Fruit fly (Drosophila melanogaster) whole organism, embryonic: ENCODE results near the gene Twdlalpha.

ENCODE experiments used
- BEAF-32 ChIP-seq: fragments of 200-800 bp; sonication (Bioruptor generic); optimal IDR thresholded peaks from 3 replicates; lab custom pipeline; 2017; ENCODE audit warnings: missing biosample characterization, missing genetic modification characterization, mild to moderate bottlenecking, moderate library complexity, missing genetic modification reagents
- CG11504 ChIP-seq: fragments of 200-800 bp; sonication (Bioruptor generic); optimal IDR thresholded peaks from 3 replicates; lab custom pipeline; 2019; ENCODE audit warnings: missing biosample characterization, mild to moderate bottlenecking, missing genetic modification characterization, moderate library complexity
- CG11560 ChIP-seq: fragments of 200-800 bp; sonication (Bioruptor generic); IDR thresholded peaks from 3 replicates; pipeline ENCODE4 v1.3.6; 2022; ENCODE audit warnings: missing biosample characterization, missing genetic modification characterization
- CG12659 ChIP-seq: fragments of 200-800 bp; sonication (Bioruptor generic); optimal IDR thresholded peaks from 3 replicates; lab custom pipeline; 2017; ENCODE audit warnings: mild to moderate bottlenecking, missing biosample characterization, missing genetic modification reagents, missing genetic modification characterization
- CG14710 ChIP-seq: fragments of 200-800 bp; sonication (Bioruptor generic); optimal IDR thresholded peaks from 3 replicates; lab custom pipeline; 2019; ENCODE audit warnings: missing biosample characterization, mild to moderate bottlenecking, missing genetic modification characterization, moderate library complexity
- CG16813 ChIP-seq: fragments of 200-800 bp; sonication (Bioruptor generic); IDR thresholded peaks from 3 replicates; pipeline ENCODE4 v1.3.6; 2022; ENCODE audit warnings: missing biosample characterization, missing genetic modification characterization; ENCODE audit not compliant: partially characterized antibody
- CG16863 ChIP-seq: fragments of 200-800 bp; sonication (Bioruptor generic); optimal IDR thresholded peaks from 3 replicates; lab custom pipeline; 2016; ENCODE audit warnings: missing biosample characterization, missing genetic modification characterization
- CG17359 ChIP-seq: fragments of 200-800 bp; sonication (Bioruptor generic); optimal IDR thresholded peaks from 3 replicates; lab custom pipeline; 2018; ENCODE audit warnings: missing biosample characterization, mild to moderate bottlenecking, missing genetic modification characterization, moderate library complexity
- CG17385 ChIP-seq: fragments of 200-800 bp; sonication (Bioruptor generic); optimal IDR thresholded peaks from 3 replicates; lab custom pipeline; 2018; ENCODE audit warnings: missing biosample characterization, mild to moderate bottlenecking, missing genetic modification characterization
- CG2712 ChIP-seq: fragments of 200-800 bp; optimal IDR thresholded peaks from 3 replicates; lab custom pipeline; 2019; ENCODE audit warnings: missing biosample characterization, mild to moderate bottlenecking, missing genetic modification characterization, moderate library complexity
- CG30431 ChIP-seq: fragments of 200-800 bp; sonication (Bioruptor generic); optimal IDR thresholded peaks from 2 replicates; lab custom pipeline; 2017; ENCODE audit warnings: missing biosample characterization, missing genetic modification characterization
- CG31365 ChIP-seq: fragments of 200-800 bp; sonication (Bioruptor generic); optimal IDR thresholded peaks from 2 replicates; lab custom pipeline; 2018; ENCODE audit warnings: missing biosample characterization, mild to moderate bottlenecking, missing genetic modification characterization
- CG3281 ChIP-seq: fragments of 200-800 bp; sonication (Bioruptor generic); optimal IDR thresholded peaks from 3 replicates; lab custom pipeline; 2017; ENCODE audit warnings: missing biosample characterization, mild to moderate bottlenecking, missing genetic modification characterization
- CG33557 ChIP-seq: fragments of 200-800 bp; sonication (Bioruptor generic); optimal IDR thresholded peaks from 2 replicates; lab custom pipeline; 2019; ENCODE audit warnings: missing biosample characterization, mild to moderate bottlenecking, missing genetic modification characterization, moderate library complexity
- CG6254 ChIP-seq: fragments of 200-800 bp; sonication (Bioruptor generic); optimal IDR thresholded peaks from 3 replicates; lab custom pipeline; 2017; ENCODE audit warnings: mild to moderate bottlenecking, missing biosample characterization, missing genetic modification reagents, missing genetic modification characterization
- CG8290 ChIP-seq, 3 experiments: fragments of 200-800 bp; sonication (Bioruptor generic); optimal IDR thresholded peaks; 2 replicates each; lab custom pipeline; 2016 to 2019; ENCODE audit warnings: missing biosample characterization in 3 of 3, missing genetic modification characterization in 3 of 3, mild to moderate bottlenecking in 2 of 3, moderate library complexity in 1 of 3
- CG9797 ChIP-seq: fragments of 200-800 bp; sonication (Bioruptor generic); optimal IDR thresholded peaks from 3 replicates; lab custom pipeline; 2018; ENCODE audit warnings: missing biosample characterization, mild to moderate bottlenecking, missing genetic modification characterization
- Dp ChIP-seq: fragments of 200-800 bp; sonication (Bioruptor generic); optimal IDR thresholded peaks from 2 replicates; lab custom pipeline; 2018; ENCODE audit warnings: missing biosample characterization, mild to moderate bottlenecking, missing genetic modification characterization, moderate library complexity
- Ets65A ChIP-seq: fragments of 200-800 bp; sonication (Bioruptor generic); peaks from one replicate; lab custom pipeline; 2016; ENCODE audit warnings: missing biosample characterization, missing genetic modification characterization
- Ets97D ChIP-seq: fragments of 200-800 bp; sonication (Bioruptor generic); optimal IDR thresholded peaks from 3 replicates; lab custom pipeline; 2016; ENCODE audit warnings: missing biosample characterization, missing genetic modification characterization
- HmgD ChIP-seq: fragments of 200-800 bp; sonication (Bioruptor generic); optimal IDR thresholded peaks from 3 replicates; lab custom pipeline; 2016; ENCODE audit warnings: missing biosample characterization, missing genetic modification characterization
- Hsf ChIP-seq: fragments of 200-800 bp; sonication (Bioruptor generic); optimal IDR thresholded peaks from 3 replicates; lab custom pipeline; 2016; ENCODE audit warnings: missing biosample characterization, missing genetic modification characterization
- Lhr ChIP-seq: fragments of 200-800 bp; sonication (Bioruptor generic); optimal IDR thresholded peaks from 3 replicates; lab custom pipeline; 2017; ENCODE audit warnings: mild to moderate bottlenecking, missing biosample characterization, missing genetic modification reagents, missing genetic modification characterization
- Med ChIP-seq: fragments of 200-800 bp; sonication (Bioruptor generic); peaks from one replicate; lab custom pipeline; 2016; ENCODE audit warnings: missing biosample characterization, missing genetic modification characterization, mild to moderate bottlenecking, inconsistent platforms, moderate library complexity
- Rfx ChIP-seq: fragments of 200-800 bp; sonication (Bioruptor generic); IDR thresholded peaks from 2 replicates; pipeline ENCODE4 v1.3.6; 2022; ENCODE audit warnings: missing biosample characterization, missing genetic modification characterization
- Sox102F ChIP-seq: fragments of 200-800 bp; sonication (Bioruptor generic); optimal IDR thresholded peaks from 2 replicates; lab custom pipeline; 2018; ENCODE audit warnings: missing biosample characterization, mild to moderate bottlenecking, missing genetic modification characterization, moderate library complexity
- abd-A ChIP-seq: fragments of 200-800 bp; sonication (Bioruptor generic); optimal IDR thresholded peaks from 3 replicates; lab custom pipeline; 2019; ENCODE audit warnings: missing biosample characterization, mild to moderate bottlenecking, missing genetic modification characterization, moderate library complexity
- chinmo ChIP-seq: fragments of 200-800 bp; sonication (Bioruptor generic); IDR thresholded peaks from 4 replicates; pipeline ENCODE4 v1.3.6; 2022; ENCODE audit warnings: missing biosample characterization, missing genetic modification characterization; ENCODE audit not compliant: partially characterized antibody
- dm ChIP-seq: fragments of 200-800 bp; sonication (Bioruptor generic); optimal IDR thresholded peaks from 3 replicates; lab custom pipeline; 2016; ENCODE audit warnings: missing biosample characterization, missing genetic modification characterization
- ewg ChIP-seq: fragments of 200-800 bp; sonication (Bioruptor generic); optimal IDR thresholded peaks from 3 replicates; lab custom pipeline; 2017; ENCODE audit warnings: mild to moderate bottlenecking, missing biosample characterization, missing genetic modification reagents, missing genetic modification characterization
- gce ChIP-seq: fragments of 200-800 bp; sonication (Bioruptor generic); IDR thresholded peaks from 3 replicates; pipeline ENCODE4 v1.3.6; 2022; ENCODE audit warnings: missing biosample characterization, missing genetic modification characterization
- grau ChIP-seq: fragments of 200-800 bp; optimal IDR thresholded peaks from 3 replicates; lab custom pipeline; 2019; ENCODE audit warnings: missing biosample characterization, mild to moderate bottlenecking, missing genetic modification characterization, moderate library complexity
- gsb-n ChIP-seq: fragments of 200-800 bp; sonication (Bioruptor generic); optimal IDR thresholded peaks from 3 replicates; lab custom pipeline; 2018; ENCODE audit warnings: missing biosample characterization, mild to moderate bottlenecking, missing genetic modification characterization
- jigr1 ChIP-seq: fragments of 200-800 bp; sonication (Bioruptor generic); IDR thresholded peaks from 3 replicates; pipeline ENCODE4 v1.3.6; 2022; ENCODE audit warnings: missing biosample characterization, missing genetic modification characterization
- mam ChIP-seq: fragments of 200-800 bp; sonication (Bioruptor generic); optimal IDR thresholded peaks from 3 replicates; lab custom pipeline; 2016; ENCODE audit warnings: missing biosample characterization, missing genetic modification characterization
- nmo ChIP-seq: fragments of 200-800 bp; sonication (Bioruptor generic); optimal IDR thresholded peaks from 2 replicates; lab custom pipeline; 2018; ENCODE audit warnings: missing biosample characterization, mild to moderate bottlenecking, missing genetic modification characterization, moderate library complexity
- pfk ChIP-seq: fragments of 200-800 bp; sonication (Bioruptor generic); optimal IDR thresholded peaks from 2 replicates; lab custom pipeline; 2018; ENCODE audit warnings: missing biosample characterization, mild to moderate bottlenecking, missing genetic modification characterization, moderate library complexity
- pho ChIP-seq: fragments of 200-800 bp; sonication (Bioruptor generic); optimal IDR thresholded peaks from 2 replicates; lab custom pipeline; 2016; ENCODE audit warnings: missing biosample characterization, missing genetic modification characterization
- psq ChIP-seq: fragments of 200-800 bp; sonication (Bioruptor generic); optimal IDR thresholded peaks from 2 replicates; lab custom pipeline; 2017; ENCODE audit warnings: missing biosample characterization, missing genetic modification characterization
- row ChIP-seq: fragments of 200-800 bp; sonication (Bioruptor generic); IDR thresholded peaks from 3 replicates; pipeline ENCODE4 v1.3.6; 2022; ENCODE audit warnings: missing biosample characterization, missing genetic modification characterization
- sens ChIP-seq: fragments of 200-800 bp; sonication (Bioruptor generic); peaks from one replicate; lab custom pipeline; 2016; ENCODE audit warnings: missing biosample characterization, missing genetic modification characterization
- sna ChIP-seq: fragments of 200-800 bp; sonication (Bioruptor generic); IDR thresholded peaks from 2 replicates; pipeline ENCODE4 v1.3.6; 2022; ENCODE audit warnings: missing biosample characterization, missing genetic modification characterization; ENCODE audit not compliant: partially characterized antibody
- ssp ChIP-seq: fragments of 200-800 bp; sonication (Bioruptor generic); IDR thresholded peaks from 2 replicates; pipeline ENCODE4 v1.3.6; 2022; ENCODE audit warnings: missing biosample characterization, missing genetic modification characterization
- tll ChIP-seq, 2 experiments: fragments of 200-800 bp in 1 of 2; fragments of >200 bp in 1 of 2; sonication (Bioruptor generic) in 1 of 2; optimal IDR thresholded peaks; 2 replicates each; lab custom pipeline; 2017 to 2019; ENCODE audit warnings: missing biosample characterization in 2 of 2, missing genetic modification characterization in 2 of 2, mild to moderate bottlenecking in 1 of 2, moderate library complexity in 1 of 2
- trem ChIP-seq: fragments of 200-800 bp; optimal IDR thresholded peaks from 3 replicates; lab custom pipeline; 2019; ENCODE audit warnings: missing biosample characterization, mild to moderate bottlenecking, missing genetic modification characterization, moderate library complexity
- wdn ChIP-seq: fragments of 200-800 bp; sonication (Bioruptor generic); IDR thresholded peaks from 2 replicates; pipeline ENCODE4 v1.3.6; 2022; ENCODE audit warnings: missing biosample characterization, missing genetic modification characterization
- zen2 ChIP-seq: fragments of 200-800 bp; sonication (Bioruptor generic); IDR thresholded peaks from 3 replicates; pipeline ENCODE4 v1.3.6; 2022; ENCODE audit warnings: missing biosample characterization, missing genetic modification characterization; ENCODE audit not compliant: partially characterized antibody

Gene Twdlalpha

DNA sequence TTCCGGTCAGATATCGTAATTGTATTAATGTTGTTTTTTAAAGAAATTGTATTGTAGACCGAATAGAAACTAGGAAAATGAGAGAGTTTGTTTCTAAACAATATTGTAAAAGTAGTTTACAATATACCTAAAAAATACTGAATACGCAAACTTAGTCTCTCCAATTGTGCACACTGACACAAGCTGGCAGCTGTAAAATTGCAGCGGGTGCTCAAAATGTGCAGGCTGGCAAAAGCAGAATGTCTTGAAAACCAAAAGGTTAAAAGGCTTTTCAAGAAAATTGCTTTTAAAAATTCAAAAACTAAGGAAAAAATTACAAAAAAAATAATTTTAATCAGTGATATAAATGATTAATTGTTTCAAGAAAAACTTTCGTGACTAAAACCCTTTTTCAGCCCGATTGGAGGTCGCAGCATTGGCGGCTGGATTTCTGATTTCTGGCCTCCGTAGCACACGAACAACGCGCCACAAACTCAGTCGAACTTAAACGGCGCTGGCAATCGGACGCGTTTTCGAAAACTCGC, 46.9 kb upstream of the Twdlalpha start, which contains the start of gene CG4678 (continued):
- TF ChIP-seq Rfx (GFP tag; lab: Robert Waterston, UW) (peak; percentile 26; the same call in 1 of the 2 replicates), row (GFP tag; lab: Robert Waterston, UW) (0 out of 3 replicates have a peak, but pooled peaks have one; percentile 20), CG2712 (peak; percentile 5), pfk (no peak), BEAF-32 (peak; percentile 28), Med (GFP tag; lab: Kevin White, UChicago) (peak; percentile 81), HmgD (peak; percentile 43), dm (GFP tag; lab: Kevin White, UChicago) (no peak), nmo (GFP tag; lab: Kevin White, UChicago) (peak; percentile 20), wdn (GFP tag; lab: Robert Waterston, UW) (no peak), CG11560 (tag; lab: Robert Waterston, UW) (no peak), CG11504 (tag; lab: Kevin White, UChicago) (peak; percentile 51), Dp (GFP tag; lab: Kevin White, UChicago) (peak; percentile 83), sna (no peak), sens (GFP tag; lab: Kevin White, UChicago) (peak; percentile 73), mam (GFP tag; lab: Kevin White, UChicago) (peak; percentile 1), CG16863 (no peak), Ets65A (GFP tag; lab: Kevin White, UChicago) (peak; percentile 93), CG6254 (peak; percentile 14), CG30431 (GFP tag; lab: Kevin White, UChicago) (no peak), ewg (GFP tag; lab: Kevin White, UChicago) (peak; percentile 0), ssp (GFP tag; lab: Robert Waterston, UW) (peak; percentile 31; the same call in 1 of the 2 replicates), trem (peak; percentile 17), CG9797 (peak; percentile 22), CG12659 (GFP tag; lab: Kevin White, UChicago) (peak; percentile 36), Ets97D (GFP tag; lab: Kevin White, UChicago) (peak; percentile 52), CG17359 (peak; percentile 8), CG14710 (tag; lab: Kevin White, UChicago) (peak; percentile 23), abd-A (tag; lab: Kevin White, UChicago) (no peak), CG8290 (GFP tag; optimal IDR thresholded peaks at IDR 0.05; lab: Kevin White, UChicago) (no peak), CG8290 (tag; optimal IDR thresholded peaks at IDR 0.05; lab: Kevin White, UChicago) (peak in 1 of 2 experiments; percentile 3), Lhr (peak; percentile 43)
- TF ChIP-seq, all 482 proteins: peak for 48

DNA sequence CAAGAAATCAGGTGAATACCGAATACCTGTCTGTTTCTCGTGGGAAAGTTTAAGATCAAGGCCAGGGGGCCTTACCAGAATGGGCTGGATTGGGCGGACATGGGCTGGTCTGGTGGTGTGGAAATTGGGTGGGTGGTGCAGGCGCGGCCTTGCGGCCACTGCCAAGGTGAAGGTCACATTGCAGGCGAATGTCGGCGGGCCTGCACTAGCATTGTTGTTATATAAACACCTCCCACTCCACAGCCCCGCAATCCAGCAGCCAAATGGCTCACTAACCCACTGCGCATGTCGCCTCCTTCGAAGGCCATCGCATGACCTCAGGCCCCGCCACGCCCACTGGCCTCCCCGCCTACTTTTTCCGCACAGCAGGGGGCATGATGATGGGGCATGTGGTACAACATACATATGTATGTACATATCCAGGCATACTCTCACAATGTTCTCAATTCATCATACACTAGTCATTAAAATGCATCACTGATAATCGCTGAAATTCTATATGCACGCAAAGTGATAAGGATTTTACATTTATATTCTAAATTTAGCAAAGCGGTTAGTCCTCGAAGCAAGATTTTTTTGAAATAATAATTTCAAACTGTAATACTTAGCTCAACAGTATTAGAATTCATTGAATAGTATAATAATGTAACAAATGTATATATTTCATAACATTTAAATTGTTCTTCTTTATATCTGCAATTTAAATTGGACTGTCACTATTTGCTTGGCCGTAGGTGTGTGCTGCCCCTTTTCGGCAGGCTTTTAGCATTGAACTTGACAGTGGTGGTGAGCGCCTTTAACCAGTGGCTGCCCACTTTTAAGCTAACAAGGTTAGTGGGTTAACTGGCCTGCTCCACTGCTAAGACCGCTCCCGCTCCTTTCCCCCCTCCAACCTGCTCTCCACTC, 45.8 kb upstream of the Twdlalpha start:
- TF ChIP-seq nmo (GFP tag; lab: Kevin White, UChicago): peak; percentile 21
- no peak for TF ChIP-seq Hsf
- TF ChIP-seq Sox102F (GFP tag; lab: Kevin White, UChicago): peak; percentile 18
- peak; percentile 62 for TF ChIP-seq Ets65A (GFP tag; lab: Kevin White, UChicago)
- TF ChIP-seq CG17385 (GFP tag; lab: Kevin White, UChicago): peak; percentile 13
- no peak for TF ChIP-seq CG16813
- no peak for TF ChIP-seq zen2
- 0 out of 4 replicates have a peak, but pooled peaks have one; percentile 51 for TF ChIP-seq chinmo (GFP tag; lab: Robert Waterston, UW)
- no peak for TF ChIP-seq jigr1 (GFP tag; lab: Robert Waterston, UW)
- TF ChIP-seq tll (GFP tag; optimal IDR thresholded peaks at IDR 0.05; lab: Kevin White, UChicago): no peak
- peak; percentile 13 for TF ChIP-seq grau (tag; lab: Kevin White, UChicago)
- TF ChIP-seq CG3281: peak; percentile 24
- no peak for TF ChIP-seq pho (GFP tag; lab: Kevin White, UChicago)
- TF ChIP-seq CG33557 (GFP tag; lab: Kevin White, UChicago): no peak
- no peak for TF ChIP-seq CG31365
- peak; percentile 10 for TF ChIP-seq CG17359
- no peak for TF ChIP-seq gce (GFP tag; lab: Robert Waterston, UW)
- TF ChIP-seq gsb-n (tag; lab: Kevin White, UChicago): no peak
- no peak for TF ChIP-seq psq (GFP tag; lab: Kevin White, UChicago)
